Fruit fly (Drosophila melanogaster): Measurements from ENCODE around the gene Msp300.

Gene Msp300

dm6 chr2L:5096222-5096621, 4.5 kb upstream of the Msp300 start, which contains the start of gene CG4230 (continued):
- TF ChIP-seq CG12769 (tag; optimal IDR thresholded peaks at IDR 0.05) (no peak), PHDP (tag; optimal IDR thresholded peaks at IDR 0.05) (peak; percentile 0), CG42726 (GFP tag; IDR thresholded peaks at IDR 0.05; ENCODE audit: partially characterized antibody) (peak; percentile 48; the same call in 1 of the 2 replicates), Bteb2 (GFP tag; optimal IDR thresholded peaks at IDR 0.05) (no peak), CG8388 (GFP tag; optimal IDR thresholded peaks at IDR 0.05) (no peak), Fer1 (GFP tag; optimal IDR thresholded peaks at IDR 0.05) (no peak), cato (GFP tag; optimal IDR thresholded peaks at IDR 0.05; ENCODE audit: borderline replicate concordance) (no peak), ci (GFP tag; IDR thresholded peaks at IDR 0.05) (peak; percentile 45; the same call in 1 of the 3 replicates), CG31365 (tag; optimal IDR thresholded peaks at IDR 0.05) (no peak), fu2 (GFP tag; optimal IDR thresholded peaks at IDR 0.05) (no peak), CG10209 (GFP tag; optimal IDR thresholded peaks at IDR 0.05) (no peak)

DNA sequence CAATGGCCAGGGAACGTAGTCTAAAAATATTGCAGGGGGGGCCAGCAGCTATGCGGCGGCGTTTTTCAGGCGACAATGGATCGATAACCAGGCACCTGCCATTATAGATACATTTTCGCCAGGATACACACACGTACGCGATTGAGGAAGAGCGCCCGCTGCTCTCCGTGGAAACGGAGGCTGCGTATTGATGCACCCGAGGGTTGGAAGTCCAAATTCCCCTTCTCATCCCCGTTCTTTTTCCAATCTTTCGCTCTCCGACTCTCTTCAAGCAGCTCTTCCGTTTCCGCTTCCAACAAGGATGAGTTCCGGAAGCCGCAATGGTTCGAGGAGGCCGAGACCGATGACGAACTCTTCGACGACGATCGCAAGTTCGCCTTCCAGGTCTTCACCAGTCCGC, 3.9 kb upstream of the Msp300 start:
- TF ChIP-seq CG14667 (GFP tag; IDR thresholded peaks at IDR 0.05) (no peak), CG9817 (tag; optimal IDR thresholded peaks at IDR 0.05) (no peak), CG6689 (GFP tag; IDR thresholded peaks at IDR 0.05) (no peak), CG4404 (GFP tag; IDR thresholded peaks at IDR 0.05) (no peak), Camta (GFP tag; optimal IDR thresholded peaks at IDR 0.05) (no peak), CG12659 (GFP tag; optimal IDR thresholded peaks at IDR 0.05) (no peak), Oaz (GFP tag; IDR thresholded peaks at IDR 0.05) (no peak), CG6254 (GFP tag; optimal IDR thresholded peaks at IDR 0.05) (no peak), schlank (tag; optimal IDR thresholded peaks at IDR 0.05) (peak; percentile 65), CrebB (tag; optimal IDR thresholded peaks at IDR 0.05) (peak; percentile 33), Ets97D (GFP tag; optimal IDR thresholded peaks at IDR 0.05) (peak; percentile 92), sc (optimal IDR thresholded peaks at IDR 0.05) (no peak), sc (GFP tag; optimal IDR thresholded peaks at IDR 0.05) (no peak), Dbx (GFP tag; IDR thresholded peaks at IDR 0.05) (peak; percentile 27; the same call in 1 of the 3 replicates), kni (GFP tag; optimal IDR thresholded peaks at IDR 0.05) (peak; percentile 51), CG3065 (GFP tag; optimal IDR thresholded peaks at IDR 0.05) (no peak), CG11093 (GFP tag; IDR thresholded peaks at IDR 0.05) (no peak), gro (GFP tag; optimal IDR thresholded peaks at IDR 0.05) (no peak), gcm2 (GFP tag; optimal IDR thresholded peaks at IDR 0.05) (no peak), dmrt99B (tag; optimal IDR thresholded peaks at IDR 0.05) (peak; percentile 6), lilli (GFP tag; optimal IDR thresholded peaks at IDR 0.05) (no peak), sna (GFP tag; IDR thresholded peaks at IDR 0.05; ENCODE audit: partially characterized antibody) (no peak), gfzf (GFP tag; optimal IDR thresholded peaks at IDR 0.05) (no peak), CG17568 (GFP tag; optimal IDR thresholded peaks at IDR 0.05) (peak; percentile 24), inv (GFP tag; IDR thresholded peaks at IDR 0.05; ENCODE audit: partially characterized antibody) (no peak), fd102C (GFP tag; optimal IDR thresholded peaks at IDR 0.05) (no peak), CG12104 (GFP tag; optimal IDR thresholded peaks at IDR 0.05) (no peak), CG32772 (GFP tag; IDR thresholded peaks at IDR 0.05) (no peak), prd (optimal IDR thresholded peaks at IDR 0.05) (no peak), prd (GFP tag; IDR thresholded peaks at IDR 0.05) (no peak), fd64A (GFP tag; optimal IDR thresholded peaks at IDR 0.05) (peak; percentile 13), Hand (GFP tag; optimal IDR thresholded peaks at IDR 0.05) (peak; percentile 81), CG6272 (GFP tag; IDR thresholded peaks at IDR 0.05) (no peak), sd (tag; optimal IDR thresholded peaks at IDR 0.05) (no peak), cad (GFP tag; optimal IDR thresholded peaks at IDR 0.05) (no peak), Dip2 (GFP tag; IDR thresholded peaks at IDR 0.05) (no peak), tll (GFP tag; optimal IDR thresholded peaks at IDR 0.05) (no peak), CG3163 (GFP tag; optimal IDR thresholded peaks at IDR 0.05) (no peak), Blimp-1 (GFP tag; optimal IDR thresholded peaks at IDR 0.05) (no peak), Ada2b (GFP tag; IDR thresholded peaks at IDR 0.05) (no peak)

Data from whole organism, embryonic.